Fruit fly (Drosophila melanogaster): ENCODE measurements around the gene SmE.

The SmE gene

dm6 chr2L:7916368-7916767, 31.1 kb upstream of the SmE start (continued):
- TF ChIP-seq CG11762 (GFP tag; optimal IDR thresholded peaks at IDR 0.05; ENCODE audit: insufficient read depth) (peak; percentile 48), Eip78C (GFP tag) (peak; percentile 94), CG32006 (GFP tag; optimal IDR thresholded peaks at IDR 0.05) (peak; percentile 88), CG7368 (GFP tag; optimal IDR thresholded peaks at IDR 0.05) (peak; percentile 82), vri (GFP tag; optimal IDR thresholded peaks at IDR 0.05) (peak; percentile 88), Ets21C (GFP tag; optimal IDR thresholded peaks at IDR 0.05) (peak; percentile 92), pdm3 (GFP tag; optimal IDR thresholded peaks at IDR 0.05) (peak; percentile 91), dsx (GFP tag; optimal IDR thresholded peaks at IDR 0.05; ENCODE audit: poor library complexity, severe bottlenecking) (peak; percentile 67), CG16779 (tag; optimal IDR thresholded peaks at IDR 0.05) (peak; percentile 80), CG1621 (tag; optimal IDR thresholded peaks at IDR 0.05) (peak; percentile 93), CG15336 (GFP tag; IDR thresholded peaks at IDR 0.05) (peak; percentile 93), ss (GFP tag; optimal IDR thresholded peaks at IDR 0.05) (peak; percentile 54 to 78)

DNA sequence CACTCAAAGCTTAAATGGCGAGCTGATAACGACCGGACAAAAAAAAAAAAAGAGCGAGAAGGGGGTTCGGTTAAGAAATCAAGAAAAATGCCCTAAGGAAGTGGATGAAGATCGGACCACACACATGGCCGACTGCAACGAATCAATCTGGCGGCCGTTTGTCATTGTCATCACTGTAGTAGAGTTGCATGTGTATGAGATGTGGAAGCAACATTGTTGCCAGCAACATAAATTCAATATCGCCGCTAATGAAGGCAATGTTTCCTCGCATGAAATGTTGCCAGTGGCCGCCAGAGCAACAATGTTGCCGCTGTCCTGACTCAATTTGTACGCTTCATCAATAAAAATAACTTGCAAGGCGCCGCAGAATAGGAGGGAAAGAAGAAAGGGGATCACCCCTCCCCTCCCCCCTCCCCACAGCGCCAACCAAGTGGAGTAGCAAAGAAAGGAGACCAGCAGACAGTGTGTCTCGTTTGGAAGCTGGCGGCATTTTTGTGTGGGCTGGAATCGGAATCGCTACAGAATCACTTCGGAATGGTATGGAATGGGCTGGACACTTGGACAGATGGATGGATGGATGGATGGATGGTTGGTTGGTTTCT, 29.8 kb upstream of the SmE start:
- TF ChIP-seq CG8632 (GFP tag; optimal IDR thresholded peaks at IDR 0.05) (no peak), Met (GFP tag; optimal IDR thresholded peaks at IDR 0.05) (peak; percentile 3), Hr4 (GFP tag; optimal IDR thresholded peaks at IDR 0.05) (peak; percentile 18), svp (GFP tag) (peak; percentile 11), dsx (GFP tag; optimal IDR thresholded peaks at IDR 0.05; ENCODE audit: poor library complexity, severe bottlenecking) (peak; percentile 99), achi (GFP tag; optimal IDR thresholded peaks at IDR 0.05) (peak; percentile 1), CG15336 (GFP tag; IDR thresholded peaks at IDR 0.05) (0 out of 2 replicates have a peak, but pooled peaks have one; percentile 25), CG10631 (GFP tag; optimal IDR thresholded peaks at IDR 0.05) (no peak), CG8319 (GFP tag; optimal IDR thresholded peaks at IDR 0.05) (no peak), eg (GFP tag; IDR thresholded peaks at IDR 0.05) (peak; percentile 45; the same call in 1 of the 3 replicates), Eip78C (GFP tag) (peak; percentile 77), CG6854 (GFP tag; optimal IDR thresholded peaks at IDR 0.05) (peak; percentile 30), CG32006 (GFP tag; optimal IDR thresholded peaks at IDR 0.05) (peak; percentile 30), fd85E (GFP tag; optimal IDR thresholded peaks at IDR 0.05) (no peak), CG11902 (GFP tag; optimal IDR thresholded peaks at IDR 0.05) (no peak), net (GFP tag; optimal IDR thresholded peaks at IDR 0.05) (peak; percentile 28)

dm6 chr2L:7912878-7913277, 27.6 kb upstream of the SmE start:
- TF ChIP-seq cyc (GFP tag; optimal IDR thresholded peaks at IDR 0.05) (no peak), CG6808 (GFP tag; optimal IDR thresholded peaks at IDR 0.05) (no peak), CG10669 (GFP tag; optimal IDR thresholded peaks at IDR 0.05) (no peak), CG15336 (GFP tag; IDR thresholded peaks at IDR 0.05) (no peak), Eip78C (GFP tag) (peak; percentile 5)

- TF ChIP-seq CG10669 (GFP tag; optimal IDR thresholded peaks at IDR 0.05), result peak; percentile 6
- TF ChIP-seq dsx (GFP tag; optimal IDR thresholded peaks at IDR 0.05; ENCODE audit: poor library complexity, severe bottlenecking), result peak; percentile 99
- no peak for TF ChIP-seq Blimp-1 (GFP tag; optimal IDR thresholded peaks at IDR 0.05)
- TF ChIP-seq vri (GFP tag; optimal IDR thresholded peaks at IDR 0.05), result no peak
- TF ChIP-seq CG11762 (GFP tag; optimal IDR thresholded peaks at IDR 0.05; ENCODE audit: insufficient read depth), result no peak
- TF ChIP-seq net (GFP tag; optimal IDR thresholded peaks at IDR 0.05), result no peak
- TF ChIP-seq Lpt (GFP tag; optimal IDR thresholded peaks at IDR 0.05), result no peak
- TF ChIP-seq topi (GFP tag; optimal IDR thresholded peaks at IDR 0.05), result no peak
- no peak for TF ChIP-seq Hr38 (GFP tag; optimal IDR thresholded peaks at IDR 0.05)
- peak; percentile 58 for TF ChIP-seq CG1621 (tag; optimal IDR thresholded peaks at IDR 0.05)
- no peak for TF ChIP-seq Gug (GFP tag; IDR thresholded peaks at IDR 0.05)
- TF ChIP-seq CG11294 (GFP tag; IDR thresholded peaks at IDR 0.05), result no peak
- TF ChIP-seq Eip75B (GFP tag; optimal IDR thresholded peaks at IDR 0.05), result peak; percentile 54
- TF ChIP-seq fd59A (GFP tag; optimal IDR thresholded peaks at IDR 0.05), result peak; percentile 68
- 0 out of 3 replicates have a peak, but pooled peaks have one; percentile 27 for TF ChIP-seq CG6163 (GFP tag; IDR thresholded peaks at IDR 0.05)
- TF ChIP-seq CG8632 (GFP tag; optimal IDR thresholded peaks at IDR 0.05), result peak; percentile 33
- TF ChIP-seq CG15336 (GFP tag; IDR thresholded peaks at IDR 0.05), result no peak
- TF ChIP-seq Sox14 (GFP tag; optimal IDR thresholded peaks at IDR 0.05), result peak; percentile 3
- TF ChIP-seq acj6 (GFP tag; optimal IDR thresholded peaks at IDR 0.05), result peak; percentile 50
- TF ChIP-seq CG11902 (GFP tag; optimal IDR thresholded peaks at IDR 0.05), result no peak
- TF ChIP-seq Eip78C (GFP tag), result peak; percentile 68
- no peak for TF ChIP-seq CG3919 (GFP tag; optimal IDR thresholded peaks at IDR 0.05)
- TF ChIP-seq lz (GFP tag; optimal IDR thresholded peaks at IDR 0.05), result peak; percentile 43
- peak; percentile 38 for TF ChIP-seq OdsH (GFP tag; optimal IDR thresholded peaks at IDR 0.05)
- no peak for TF ChIP-seq CG6276 (GFP tag; optimal IDR thresholded peaks at IDR 0.05)
- TF ChIP-seq CG6808 (GFP tag; optimal IDR thresholded peaks at IDR 0.05), result peak; percentile 38
- no peak for TF ChIP-seq CG16779 (tag; optimal IDR thresholded peaks at IDR 0.05)
These were observed 26.1 kb upstream of the SmE start for dm6 chr2L:7911209-7911859.
